Worm (Caenorhabditis elegans) whole organism, early embryonic: ENCODE results near the gene ogt-1.
A peak's percentile ranks its signal among the peaks of the same experiment; 100 is the strongest.

Experiments
- B0310.2 ChIP-seq: sonication (generic microtip); optimal IDR thresholded peaks from 2 replicates; lab custom pipeline; 2016; ENCODE audit warnings: mild to moderate bottlenecking, missing genetic modification characterization, missing compliant biosample characterization
- F13C5.2 ChIP-seq: sonication (generic microtip); optimal IDR thresholded peaks from 2 replicates; lab custom pipeline; 2017; ENCODE audit warnings: mild to moderate bottlenecking, missing genetic modification characterization, inconsistent platforms, missing compliant biosample characterization
- aly-1 ChIP-seq: sonication (generic microtip); optimal IDR thresholded peaks from 2 replicates; lab custom pipeline; 2016; ENCODE audit warnings: missing genetic modification characterization, missing compliant biosample characterization
- ama-1 ChIP-seq: fragments of 150-350 bp; optimal IDR thresholded peaks from 2 replicates; lab custom pipeline; 2014
- ceh-13 ChIP-seq: fragments of 200-800 bp; sonication (Bioruptor generic); optimal IDR thresholded peaks from 2 replicates; lab custom pipeline; 2018; ENCODE audit warnings: mild to moderate bottlenecking, missing genetic modification characterization, missing compliant biosample characterization
- ceh-36 ChIP-seq: sonication (generic microtip); optimal IDR thresholded peaks from 2 replicates; lab custom pipeline; 2016; ENCODE audit warnings: missing genetic modification characterization, inconsistent platforms, missing compliant biosample characterization
- ets-7 ChIP-seq: sonication (generic microtip); optimal IDR thresholded peaks from 2 replicates; lab custom pipeline; 2016; ENCODE audit warnings: missing genotype, missing genetic modification characterization, missing compliant biosample characterization
- flt-1 ChIP-seq: fragments of 200-800 bp; sonication (Bioruptor generic); IDR thresholded peaks from 2 replicates; pipeline ENCODE4 v1.3.6; 2022; ENCODE audit warnings: missing genetic modification characterization, missing compliant biosample characterization
- hmbx-1 ChIP-seq: sonication (generic microtip); optimal IDR thresholded peaks from 2 replicates; lab custom pipeline; 2016; ENCODE audit warnings: mild to moderate bottlenecking, missing genetic modification characterization, missing compliant biosample characterization
- hmg-4 ChIP-seq: fragments of 200-800 bp; sonication (Bioruptor generic); optimal IDR thresholded peaks from 2 replicates; lab custom pipeline; 2018; ENCODE audit warnings: mild to moderate bottlenecking, missing genetic modification characterization, missing compliant biosample characterization
- hnd-1 ChIP-seq: sonication (generic microtip); optimal IDR thresholded peaks from 2 replicates; lab custom pipeline; 2016; ENCODE audit warnings: missing genetic modification characterization, missing compliant biosample characterization
- pes-1 ChIP-seq: fragments of 200-800 bp; sonication (Bioruptor generic); IDR thresholded peaks from 2 replicates; pipeline ENCODE4 v1.3.6; 2022; ENCODE audit warnings: missing genetic modification reagents, missing genetic modification characterization, missing compliant biosample characterization
- scrt-1 ChIP-seq: fragments of 200-800 bp; sonication (Bioruptor generic); IDR thresholded peaks from 2 replicates; pipeline ENCODE4 v1.3.6; 2022; ENCODE audit warnings: missing genetic modification characterization, missing compliant biosample characterization
- sea-1 ChIP-seq: fragments of 200-800 bp; sonication (Bioruptor generic); conservative IDR thresholded peaks from 2 replicates; pipeline ENCODE4 v1.3.6; 2022; ENCODE audit warnings: missing genetic modification characterization, missing compliant biosample characterization
- tbx-11 ChIP-seq: fragments of 200-800 bp; sonication (Bioruptor generic); IDR thresholded peaks from 2 replicates; pipeline ENCODE4 v1.3.6; 2022; ENCODE audit warnings: missing genetic modification characterization, missing compliant biosample characterization
- tbx-37 ChIP-seq: fragments of 200-800 bp; sonication (Bioruptor generic); conservative IDR thresholded peaks from 2 replicates; pipeline ENCODE4 v1.3.6; 2022; ENCODE audit warnings: missing genetic modification reagents, missing genetic modification characterization, missing compliant biosample characterization
- tra-4 ChIP-seq: sonication (generic microtip); optimal IDR thresholded peaks from 2 replicates; lab custom pipeline; 2017; ENCODE audit warnings: missing genetic modification characterization, missing compliant biosample characterization

The ogt-1 gene

DNA sequence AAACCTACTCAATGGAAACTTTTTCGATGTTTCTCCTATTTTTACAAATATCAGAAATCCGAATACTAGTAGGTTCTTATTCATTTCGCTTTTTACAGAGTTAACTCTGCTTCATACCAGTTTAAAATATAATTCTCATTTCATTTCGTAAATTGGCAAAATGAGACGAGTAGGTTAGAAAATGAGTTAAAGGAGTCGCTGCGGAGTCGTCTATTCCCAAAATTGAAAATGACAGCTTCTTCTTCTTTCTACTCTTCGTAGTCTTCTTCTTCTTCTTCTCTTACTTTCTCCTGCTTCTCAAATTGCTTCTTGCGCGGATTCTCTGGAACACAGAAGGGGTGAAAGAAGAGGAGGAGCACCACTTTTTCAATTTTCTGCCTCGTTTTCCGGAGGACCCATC is 8.8 kb downstream of the ogt-1 start, which contains the start of gene glr-2:
glr-2 (minus strand) TSS at position 211 of the 400 bp plus-strand sequence.
- TF ChIP-seq hmg-4 (no peak), ceh-13 (GFP tag; lab: Kevin White, UChicago) (no peak), tbx-37 (no peak), sea-1 (GFP tag; lab: Robert Waterston, UW) (no peak), ama-1 (lab: Kevin White, UChicago) (no peak), pes-1 (GFP tag; lab: Robert Waterston, UW) (no peak), hnd-1 (tag; lab: Kevin White, UChicago) (no peak), tbx-11 (GFP tag; lab: Robert Waterston, UW) (no peak), hmbx-1 (tag; lab: Kevin White, UChicago) (no peak)

DNA sequence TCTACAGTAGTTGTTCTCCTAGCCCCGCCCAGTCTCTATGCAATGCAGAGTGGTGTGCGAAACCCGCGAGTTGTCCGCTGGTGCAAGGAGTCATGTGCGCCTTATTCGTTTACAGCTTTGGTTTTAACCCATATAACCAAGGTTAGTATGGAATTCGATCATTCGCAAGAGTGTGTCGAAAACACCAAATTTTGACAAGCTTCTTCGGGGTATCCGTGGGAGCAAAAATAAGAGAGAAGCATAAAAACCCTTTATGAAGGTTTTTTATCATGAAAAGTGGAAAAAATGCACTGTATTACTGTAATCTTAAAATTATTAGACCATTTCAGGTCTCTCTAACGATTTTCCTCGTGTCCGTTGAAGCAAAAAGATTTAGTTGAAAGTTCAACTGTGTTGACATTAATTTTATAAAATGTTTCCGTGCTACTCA is 11.4 kb downstream of the ogt-1 start:
- TF ChIP-seq tbx-11 (GFP tag; lab: Robert Waterston, UW) (no peak), F13C5.2 (no peak), hmbx-1 (tag; lab: Kevin White, UChicago) (no peak), pes-1 (GFP tag; lab: Robert Waterston, UW) (peak; percentile 53; the same call in 1 of the 2 replicates), ceh-36 (tag; lab: Kevin White, UChicago) (no peak), scrt-1 (GFP tag; lab: Robert Waterston, UW) (no peak), ama-1 (lab: Kevin White, UChicago) (peak; percentile 90), aly-1 (tag; lab: Kevin White, UChicago) (no peak), sea-1 (GFP tag; lab: Robert Waterston, UW) (no peak), tbx-37 (no peak), tra-4 (tag; lab: Kevin White, UChicago) (no peak)

DNA sequence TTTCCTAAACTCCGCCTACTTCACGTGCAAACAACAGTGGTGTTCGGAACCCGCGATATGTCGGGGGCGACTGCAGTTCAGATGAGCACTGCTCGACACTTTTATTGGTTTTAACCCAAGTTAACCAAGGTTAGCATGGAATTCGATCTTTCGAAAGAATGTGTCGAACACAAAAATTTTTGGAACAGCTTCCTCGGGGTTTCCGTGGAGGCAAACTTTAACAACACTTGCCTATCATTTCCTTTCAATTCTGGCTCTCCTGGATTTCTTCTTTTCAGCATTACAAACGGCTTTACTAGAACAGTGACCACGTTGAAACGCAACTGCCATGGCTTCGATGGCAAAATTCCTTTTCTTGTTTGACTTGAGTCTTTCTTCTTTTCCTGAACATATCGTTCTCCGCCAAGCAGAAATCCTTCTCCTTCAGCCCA is 12.3 kb downstream of the ogt-1 start:
- TF ChIP-seq hmg-4 (peak; percentile 8), ama-1 (lab: Kevin White, UChicago) (peak; percentile 94), tbx-11 (GFP tag; lab: Robert Waterston, UW) (no peak), tbx-37 (no peak), ets-7 (no peak)

DNA sequence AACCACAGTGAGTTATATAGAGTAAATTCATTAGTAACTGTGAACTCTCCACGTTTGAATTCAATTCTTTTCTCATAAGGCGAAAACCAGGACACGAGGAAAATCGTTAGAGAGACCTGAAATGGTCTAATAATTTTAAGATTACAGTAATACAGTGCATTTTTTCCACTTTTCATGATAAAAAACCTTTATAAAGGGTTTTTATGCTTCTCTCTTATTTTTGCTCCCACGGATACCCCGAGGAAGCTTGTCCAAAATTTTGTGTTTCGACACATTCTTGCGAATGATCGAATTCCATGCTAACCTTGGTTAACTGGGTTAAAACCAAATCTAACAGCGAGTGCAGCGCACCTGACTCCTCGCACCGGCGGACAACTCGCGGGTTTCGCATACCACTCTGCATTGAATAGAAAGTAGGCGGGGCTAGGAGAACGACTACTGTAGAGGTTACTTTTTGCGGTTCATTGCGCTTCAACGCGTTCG is 13.3 kb downstream of the ogt-1 start:
- TF ChIP-seq ceh-13 (GFP tag; lab: Kevin White, UChicago) (no peak), tbx-11 (GFP tag; lab: Robert Waterston, UW) (no peak), sea-1 (GFP tag; lab: Robert Waterston, UW) (no peak), ama-1 (lab: Kevin White, UChicago) (peak; percentile 76), pes-1 (GFP tag; lab: Robert Waterston, UW) (no peak), hnd-1 (tag; lab: Kevin White, UChicago) (no peak), tbx-37 (no peak)

DNA sequence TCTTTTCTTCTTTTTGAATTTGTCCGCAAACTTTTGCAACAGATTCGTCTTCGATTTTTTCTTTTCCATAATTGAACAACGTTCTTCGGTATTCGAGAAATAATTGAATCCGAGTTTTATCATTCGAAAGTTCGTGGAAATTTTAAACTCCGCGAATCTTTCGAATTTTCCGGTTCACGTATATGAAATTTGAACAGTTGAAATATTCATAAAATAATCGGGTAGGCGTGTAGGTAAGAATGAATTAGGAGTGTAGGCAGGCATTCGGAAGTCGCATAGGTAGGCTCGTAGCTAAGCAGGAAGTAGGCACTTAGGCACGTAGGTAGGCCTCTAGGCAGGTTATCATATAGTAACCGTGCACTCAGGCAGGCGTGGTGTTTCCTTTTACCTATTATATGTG is 15.4 kb downstream of the ogt-1 start, which contains the start of gene B0280.11:
B0280.11 (minus strand) TSS at position 101 of the 400 bp plus-strand sequence.
- TF ChIP-seq ets-7 = no peak
- no peak for TF ChIP-seq ceh-13 (GFP tag; lab: Kevin White, UChicago)
- TF ChIP-seq ama-1 (lab: Kevin White, UChicago) = no peak
- TF ChIP-seq F13C5.2 = no peak
- no peak for TF ChIP-seq hmg-4
- TF ChIP-seq pes-1 (GFP tag; lab: Robert Waterston, UW) = no peak
- no peak for TF ChIP-seq B0310.2 (tag; lab: Kevin White, UChicago)
- TF ChIP-seq scrt-1 (GFP tag; lab: Robert Waterston, UW) = no peak
- TF ChIP-seq hnd-1 (tag; lab: Kevin White, UChicago) = no peak
- TF ChIP-seq sea-1 (GFP tag; lab: Robert Waterston, UW) = no peak
- TF ChIP-seq flt-1 = no peak
- TF ChIP-seq tbx-37 = no peak
- TF ChIP-seq tbx-11 (GFP tag; lab: Robert Waterston, UW) = no peak
- no peak for TF ChIP-seq ceh-36 (tag; lab: Kevin White, UChicago)
- no peak for TF ChIP-seq aly-1 (tag; lab: Kevin White, UChicago)
- no peak for TF ChIP-seq tra-4 (tag; lab: Kevin White, UChicago)

DNA sequence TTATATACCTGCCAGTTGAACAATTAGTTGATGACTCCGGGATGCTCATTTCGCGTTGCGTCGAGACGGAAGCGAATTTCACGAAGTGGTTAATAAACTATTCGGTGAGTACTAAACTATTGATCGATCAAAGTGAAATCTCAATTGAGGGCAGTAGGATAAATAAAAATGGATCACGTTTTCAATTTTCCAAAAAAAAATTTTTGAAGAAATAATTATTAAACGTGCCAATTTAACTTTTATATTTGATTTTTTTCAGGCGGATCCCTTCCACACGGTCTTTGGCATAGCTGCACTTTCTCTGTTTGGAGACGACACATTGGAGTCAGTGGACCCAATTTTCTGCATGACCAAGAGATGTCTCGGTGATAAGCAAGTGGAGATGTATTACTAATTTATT is 17.6 kb downstream of the ogt-1 start, which contains the start of gene B0280.17:
B0280.17 (minus strand) TSS at position 101 of the 400 bp plus-strand sequence.
- TF ChIP-seq ceh-13 (GFP tag; lab: Kevin White, UChicago) (no peak), ets-7 (no peak), ceh-36 (tag; lab: Kevin White, UChicago) (no peak), hmbx-1 (tag; lab: Kevin White, UChicago) (no peak), B0310.2 (tag; lab: Kevin White, UChicago) (no peak), F13C5.2 (no peak), pes-1 (GFP tag; lab: Robert Waterston, UW) (no peak), tbx-37 (no peak), tra-4 (tag; lab: Kevin White, UChicago) (no peak), sea-1 (GFP tag; lab: Robert Waterston, UW) (no peak)

DNA sequence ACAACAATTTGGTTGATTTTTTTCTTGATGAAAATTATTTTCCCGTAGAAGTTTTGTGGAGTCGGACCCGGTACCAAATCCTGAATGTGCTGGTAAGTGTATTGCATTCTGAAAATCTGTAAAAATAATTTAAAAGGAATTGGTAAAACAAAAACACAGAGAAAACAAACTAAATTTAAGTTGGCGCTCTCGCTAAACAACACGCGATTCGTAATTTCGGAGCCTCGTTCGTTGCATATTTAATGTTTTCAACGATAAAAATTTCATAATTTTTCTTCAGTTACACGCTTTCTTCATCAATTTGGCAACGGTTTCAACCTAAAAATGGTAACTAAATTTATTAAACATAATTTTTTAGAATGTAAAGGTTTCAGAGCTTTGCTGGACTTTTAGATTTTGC is 20.0 kb downstream of the ogt-1 start, which contains the start of the genes pot-1 and ggtb-1:
pot-1 (minus strand) TSS at position 120 of the 400 bp plus-strand sequence.
ggtb-1 (plus strand) TSS at position 208 of the 400 bp plus-strand sequence.
- TF ChIP-seq B0310.2 (tag; lab: Kevin White, UChicago) (no peak), pes-1 (GFP tag; lab: Robert Waterston, UW) (no peak), ceh-36 (tag; lab: Kevin White, UChicago) (no peak), tbx-37 (no peak), sea-1 (GFP tag; lab: Robert Waterston, UW) (no peak), ets-7 (no peak), F13C5.2 (no peak), ama-1 (lab: Kevin White, UChicago) (no peak), scrt-1 (GFP tag; lab: Robert Waterston, UW) (no peak), hmbx-1 (tag; lab: Kevin White, UChicago) (no peak), aly-1 (tag; lab: Kevin White, UChicago) (no peak), hmg-4 (no peak)
